Fruit fly (Drosophila melanogaster) S2 (cell line): ENCODE measurements around the gene CG6048.

Experiments used
- CG8478 ChIP-seq: fragments of >200 bp; optimal IDR thresholded peaks from 2 replicates; lab custom pipeline; 2018
- CTCF ChIP-seq, 2 experiments: fragments of >200 bp; optimal IDR thresholded peaks; 2 replicates each; lab custom pipeline; 2018

CG6048 gene

DNA sequence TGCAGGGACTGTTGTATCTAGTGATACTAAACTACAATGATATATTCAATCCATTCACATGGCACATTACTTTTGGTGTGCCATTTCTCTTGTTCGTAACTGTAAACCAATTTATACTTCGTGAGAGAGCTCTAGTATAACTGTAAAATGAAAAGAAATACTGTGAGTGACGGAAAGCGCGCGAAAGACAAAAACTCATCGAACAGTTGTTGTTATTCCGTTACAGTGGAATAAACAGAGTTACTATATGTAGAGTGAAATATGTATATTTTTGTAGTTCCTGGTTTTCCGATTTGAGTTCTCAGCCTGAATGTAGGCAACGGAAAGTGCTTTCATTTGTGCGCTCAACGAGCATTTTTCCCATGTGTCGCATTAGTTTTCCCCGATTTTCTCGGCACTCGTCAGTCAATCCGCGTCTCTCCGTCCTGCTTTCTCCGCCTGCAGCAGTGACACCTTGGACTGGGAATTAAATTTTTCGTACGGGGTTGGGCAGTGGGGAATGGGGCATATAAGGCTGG, 11.9 kb downstream of the CG6048 start:
- no peak for TF ChIP-seq CG8478 (lab: Kevin White, UChicago)
- TF ChIP-seq CTCF (optimal IDR thresholded peaks at IDR 0.05; lab: Kevin White, UChicago), result peak; percentile 48 to 58

DNA sequence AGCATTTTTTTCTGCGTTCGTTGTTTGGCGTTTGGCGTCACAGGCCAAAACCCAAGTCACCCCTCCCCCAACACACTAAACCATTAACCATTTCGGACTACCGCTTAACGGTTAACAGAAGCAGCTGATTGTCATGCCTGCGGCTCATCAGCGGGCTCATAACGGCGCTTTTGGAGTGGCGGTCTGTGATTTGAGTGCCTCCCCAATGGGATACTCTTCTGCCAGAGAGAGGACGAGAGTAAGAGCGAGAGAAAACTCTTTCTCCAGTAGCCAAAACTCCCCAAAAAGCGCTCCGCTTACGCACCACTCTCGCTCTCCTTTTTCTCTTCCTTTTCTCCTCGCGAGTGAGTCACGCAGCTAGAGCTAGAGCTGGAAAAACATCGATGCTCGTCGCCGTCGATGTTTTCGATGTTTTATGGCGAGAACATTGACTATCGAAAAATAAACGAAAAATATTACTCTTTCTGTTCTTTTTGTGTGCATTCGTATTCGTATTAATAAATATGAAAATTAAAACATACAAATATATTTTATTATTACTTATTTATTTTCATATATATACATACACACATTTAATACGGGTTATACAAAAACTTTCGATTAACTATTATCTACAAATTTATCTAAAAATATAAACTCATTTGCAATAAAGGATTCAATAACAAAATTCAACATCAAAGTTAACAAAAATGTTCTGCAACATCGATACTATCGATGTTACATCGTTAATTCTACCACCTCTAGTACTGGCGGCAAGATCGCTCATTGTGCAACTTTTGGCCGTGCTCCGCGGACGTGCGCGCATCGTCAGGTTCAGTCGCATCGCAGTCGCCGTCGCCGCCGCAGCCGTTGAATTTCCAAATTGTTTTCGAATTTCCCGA, 13.4 kb downstream of the CG6048 start, which contains the start of gene Grip:
TSS of gene Grip (plus strand) at position 763 of the 881 bp plus-strand sequence.
- TF ChIP-seq CTCF (optimal IDR thresholded peaks at IDR 0.05; lab: Kevin White, UChicago) (no peak), CG8478 (lab: Kevin White, UChicago) (no peak)

DNA sequence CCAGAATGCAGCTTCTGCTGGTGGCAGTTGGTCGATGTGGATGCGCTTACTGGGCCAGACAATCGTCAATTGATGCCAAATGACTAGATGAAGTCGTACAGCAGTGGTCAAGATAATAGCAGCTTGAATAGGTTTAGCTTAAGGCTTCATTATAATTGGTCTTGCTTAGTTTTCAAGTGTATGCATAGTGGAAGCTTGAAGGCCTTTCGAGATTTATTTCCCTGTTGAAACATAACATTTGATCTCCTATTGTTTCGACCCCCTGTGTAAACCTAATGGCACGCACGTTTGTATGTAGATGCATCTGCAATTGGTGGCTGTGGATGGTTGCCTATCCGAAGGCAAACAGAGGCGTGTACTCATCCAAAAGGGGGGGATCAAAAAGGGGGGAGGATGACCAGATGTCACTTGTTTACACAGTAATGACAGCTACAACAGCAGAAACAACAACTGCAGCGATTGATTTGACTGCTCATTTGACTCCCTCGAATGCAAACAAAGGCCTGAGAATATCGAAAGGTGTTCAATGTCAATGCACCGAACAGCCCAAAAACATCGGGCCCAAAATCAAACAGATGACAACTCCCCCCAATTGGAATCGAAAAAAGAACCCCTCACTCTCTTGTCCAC, 15.8 kb downstream of the CG6048 start:
- no peak for TF ChIP-seq CTCF (optimal IDR thresholded peaks at IDR 0.05; lab: Kevin White, UChicago)
- TF ChIP-seq CG8478 (lab: Kevin White, UChicago), result no peak

DNA sequence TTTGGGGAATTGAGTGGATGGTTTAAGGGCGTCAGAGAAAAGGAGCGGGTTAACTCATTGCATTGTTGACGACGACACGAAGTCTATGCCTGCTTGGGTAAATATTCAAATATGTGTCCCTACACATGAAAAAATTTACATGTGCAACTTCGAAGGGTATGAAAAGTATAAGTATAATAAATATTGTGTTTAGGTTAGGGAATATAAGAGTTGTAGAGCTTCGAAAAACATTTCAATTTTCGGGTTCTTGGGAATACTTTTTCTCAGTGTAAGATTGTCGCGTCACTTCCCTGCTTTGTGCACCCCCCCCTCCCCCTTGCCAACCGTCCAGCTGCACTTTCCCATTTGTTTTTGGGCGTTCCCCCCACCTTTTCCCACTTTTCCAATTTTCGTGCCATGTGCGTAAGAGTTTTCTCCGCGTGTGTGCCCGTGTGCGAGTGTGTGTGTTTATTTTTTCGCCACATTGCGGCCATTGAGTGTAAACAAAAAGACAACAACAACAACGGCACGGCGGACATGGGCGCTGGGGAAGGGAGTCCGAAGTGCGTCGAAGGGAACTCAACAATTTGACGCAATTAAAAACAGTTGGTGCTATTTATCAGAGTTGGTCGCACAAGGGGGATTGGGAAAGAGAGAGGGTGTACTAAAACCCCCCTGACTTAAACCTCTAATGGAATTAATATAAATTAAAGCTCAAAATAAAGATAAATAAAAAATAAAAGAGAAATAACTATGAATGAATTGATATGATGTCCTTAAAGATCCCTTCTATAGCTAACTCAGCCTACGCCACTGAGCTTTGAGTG, 17.7 kb downstream of the CG6048 start:
- TF ChIP-seq CG8478 (lab: Kevin White, UChicago), result no peak
- TF ChIP-seq CTCF (optimal IDR thresholded peaks at IDR 0.05; lab: Kevin White, UChicago), result no peak

DNA sequence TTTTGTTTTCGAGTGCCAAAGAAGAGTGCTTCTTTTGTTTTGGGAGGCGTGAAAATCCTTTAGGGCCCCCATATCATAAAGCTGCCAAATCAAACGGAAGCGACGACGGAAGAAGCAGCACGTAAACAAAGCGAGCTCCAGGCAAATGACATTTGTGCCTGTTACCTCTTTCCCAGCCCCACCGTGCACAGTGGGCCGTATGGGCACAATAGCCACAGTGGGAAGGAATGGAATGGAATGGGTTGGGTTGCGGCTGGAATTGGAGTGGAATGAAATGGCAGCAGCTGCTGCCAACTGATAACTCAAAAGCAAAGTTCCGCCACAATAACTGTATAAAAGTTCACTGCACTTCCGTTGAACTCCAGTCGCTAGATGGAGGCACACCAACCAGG, 18.3 kb downstream of the CG6048 start:
- no peak for TF ChIP-seq CTCF (optimal IDR thresholded peaks at IDR 0.05; lab: Kevin White, UChicago)
- no peak for TF ChIP-seq CG8478 (lab: Kevin White, UChicago)

DNA sequence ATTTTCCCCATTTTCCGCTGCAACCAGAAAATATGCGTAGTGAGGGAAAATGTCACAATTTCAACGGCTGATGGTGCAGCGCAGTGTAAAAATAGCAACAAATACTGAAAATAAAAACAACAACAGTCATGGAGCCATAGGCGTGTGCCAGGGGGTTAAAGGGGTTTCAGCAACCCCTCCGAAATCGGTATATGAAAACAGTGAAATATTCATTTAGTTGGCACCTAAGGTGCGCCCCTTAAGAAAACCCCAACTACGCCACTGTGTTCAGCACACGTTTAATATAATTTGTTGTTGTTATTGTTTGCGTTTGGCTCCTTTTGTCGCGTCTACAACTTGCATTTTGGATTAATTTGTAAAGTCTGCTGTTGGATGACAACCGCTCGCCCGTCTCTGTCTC, 19.7 kb downstream of the CG6048 start:
- no peak for TF ChIP-seq CG8478 (lab: Kevin White, UChicago)
- TF ChIP-seq CTCF (optimal IDR thresholded peaks at IDR 0.05; lab: Kevin White, UChicago), result no peak

DNA sequence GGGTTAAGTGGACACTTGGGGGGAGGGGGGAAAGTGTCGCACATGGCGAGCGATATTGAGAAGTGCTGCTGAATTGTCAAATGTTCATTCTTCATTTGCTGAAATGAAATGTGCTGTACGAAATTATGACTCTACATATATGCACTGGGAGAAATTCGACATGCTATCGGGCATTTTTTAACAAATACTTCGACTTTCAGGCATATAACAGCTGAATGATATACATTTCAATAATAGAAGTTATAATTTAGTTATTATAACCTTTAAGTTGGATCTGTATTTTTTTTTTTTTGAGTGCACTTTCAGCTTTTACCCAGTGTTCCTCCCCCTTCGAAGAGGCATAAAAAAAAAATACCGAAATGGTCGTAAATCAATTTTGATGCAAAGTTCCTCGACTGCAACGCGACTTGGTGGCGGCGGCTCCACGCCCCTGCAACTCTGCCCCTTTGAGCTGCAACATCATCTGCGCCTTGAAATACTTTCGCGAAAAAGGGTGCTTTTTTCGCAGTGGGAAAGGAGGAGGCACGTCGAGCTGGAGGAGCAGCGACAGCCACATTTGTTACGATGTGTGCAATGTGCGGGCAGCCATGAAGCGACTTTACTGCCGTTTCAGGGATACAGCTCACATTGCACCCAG, 21.1 kb downstream of the CG6048 start:
- TF ChIP-seq CG8478 (lab: Kevin White, UChicago), result no peak
- no peak for TF ChIP-seq CTCF (optimal IDR thresholded peaks at IDR 0.05; lab: Kevin White, UChicago)

DNA sequence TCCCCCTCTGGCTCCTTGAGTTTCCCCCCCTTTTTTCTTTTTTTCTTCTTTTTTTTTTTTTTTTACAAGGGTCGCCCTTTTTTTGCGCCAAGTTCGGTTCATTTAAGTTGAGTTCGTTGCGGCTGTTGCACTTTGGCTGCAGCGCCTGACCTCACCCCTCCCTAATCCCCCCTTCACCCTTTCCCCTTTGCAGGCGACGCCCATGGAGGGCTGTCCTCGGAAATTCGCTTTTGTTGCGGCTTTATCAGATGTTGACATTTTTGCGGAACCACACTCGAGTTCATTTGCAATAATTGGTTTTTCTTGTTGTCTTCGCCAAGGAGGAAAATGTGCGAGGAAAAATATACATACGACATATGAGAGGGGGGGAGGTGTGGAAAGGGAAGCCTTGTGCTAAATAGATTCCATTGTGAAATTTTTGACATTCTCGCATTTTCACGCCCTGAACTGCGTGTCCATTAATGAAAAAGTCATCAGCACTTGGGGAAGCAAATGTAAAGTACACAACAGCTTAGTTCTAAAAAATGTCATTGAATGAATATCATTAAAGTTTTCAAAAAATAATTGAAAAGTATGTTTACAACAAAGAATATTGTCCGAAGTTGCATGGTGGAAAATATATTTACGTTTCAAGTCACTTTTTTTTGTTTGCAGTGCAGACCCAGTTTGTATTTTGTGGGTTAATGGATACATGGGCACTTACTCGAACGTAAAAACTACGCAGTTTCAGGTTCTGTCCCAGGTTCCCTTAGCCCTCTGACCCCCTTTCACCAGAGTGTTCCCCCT, 22.2 kb downstream of the CG6048 start:
- TF ChIP-seq CTCF (optimal IDR thresholded peaks at IDR 0.05; lab: Kevin White, UChicago) (no peak), CG8478 (lab: Kevin White, UChicago) (no peak)

DNA sequence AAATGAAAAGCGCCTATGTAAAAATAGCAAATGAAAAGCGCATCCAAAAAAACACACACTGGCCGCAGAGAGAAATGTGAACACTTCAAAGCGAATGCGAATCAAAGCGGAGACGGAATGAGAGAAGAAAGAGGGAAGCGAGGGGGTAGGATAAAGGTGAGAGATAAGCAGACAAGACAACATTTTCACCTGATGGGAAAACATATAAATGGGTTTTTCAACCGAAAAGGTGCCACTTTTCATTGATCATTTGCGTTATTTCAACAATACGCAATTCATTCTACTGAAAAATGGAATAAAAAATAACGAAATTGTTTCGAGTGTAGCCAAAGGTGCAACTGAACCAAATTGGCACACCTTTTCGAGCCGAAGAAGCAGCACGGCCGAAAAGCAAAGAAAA, 24.7 kb downstream of the CG6048 start:
- TF ChIP-seq CTCF (optimal IDR thresholded peaks at IDR 0.05; lab: Kevin White, UChicago) (no peak), CG8478 (lab: Kevin White, UChicago) (no peak)

DNA sequence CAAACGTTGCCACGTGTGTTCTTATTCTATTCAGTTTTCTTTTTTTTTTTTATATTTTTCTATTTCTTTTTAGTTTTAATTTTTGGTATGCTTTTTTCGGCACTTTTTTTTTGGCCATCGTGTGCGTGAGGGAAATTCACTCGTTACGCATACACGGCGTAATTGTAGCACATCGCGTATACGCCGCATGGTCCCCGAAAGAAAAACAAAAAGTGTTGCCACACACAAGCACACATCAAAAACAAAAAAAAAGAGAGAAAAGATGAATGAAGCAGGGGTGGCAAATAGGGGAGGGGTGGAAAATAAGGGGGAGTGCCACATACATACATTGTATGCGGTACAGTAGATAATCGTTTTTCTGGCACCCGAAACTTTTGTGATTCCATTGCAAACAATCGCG, 25.4 kb downstream of the CG6048 start:
- TF ChIP-seq CG8478 (lab: Kevin White, UChicago), result no peak
- TF ChIP-seq CTCF (optimal IDR thresholded peaks at IDR 0.05; lab: Kevin White, UChicago), result no peak

DNA sequence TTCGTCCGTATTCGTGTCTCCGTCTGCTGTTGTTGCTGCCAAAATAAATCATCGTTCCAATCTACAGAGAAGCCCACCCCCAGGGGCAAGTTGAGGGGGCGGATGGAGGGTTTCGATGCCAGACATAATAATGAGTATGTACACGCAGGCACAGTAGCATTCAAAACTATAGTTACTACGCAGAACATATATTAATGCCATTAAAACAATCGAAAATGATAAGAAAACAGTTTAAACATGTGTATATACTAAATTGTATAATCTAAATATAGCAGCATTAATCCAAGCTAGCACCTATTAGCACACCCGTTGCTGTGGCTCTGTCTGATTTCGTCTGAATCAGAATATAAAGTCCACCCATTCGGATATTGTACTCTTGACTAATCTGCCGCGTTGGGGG, 28.5 kb downstream of the CG6048 start:
- TF ChIP-seq CG8478 (lab: Kevin White, UChicago), result no peak
- no peak for TF ChIP-seq CTCF (optimal IDR thresholded peaks at IDR 0.05; lab: Kevin White, UChicago)

DNA sequence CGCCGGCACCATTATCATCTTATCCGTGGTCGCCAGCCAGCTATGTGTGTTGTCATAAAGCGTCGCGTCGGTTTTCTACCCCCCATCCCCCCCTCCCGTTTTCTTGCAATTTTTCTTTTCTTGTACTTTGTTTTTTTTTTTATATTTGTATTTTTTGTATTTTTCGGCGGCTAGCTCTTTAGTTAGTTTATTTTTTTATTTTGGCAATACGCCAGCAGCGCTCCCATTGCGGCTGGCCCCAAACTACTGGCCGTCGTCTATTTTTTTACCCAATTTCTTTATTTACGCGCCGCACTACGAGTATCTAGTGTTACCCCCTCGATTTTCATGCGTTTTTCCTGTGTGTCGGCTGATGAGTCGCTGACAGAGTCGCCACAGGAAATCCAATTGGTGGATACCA, 29.0 kb downstream of the CG6048 start:
- TF ChIP-seq CTCF (optimal IDR thresholded peaks at IDR 0.05; lab: Kevin White, UChicago), result no peak
- TF ChIP-seq CG8478 (lab: Kevin White, UChicago), result no peak

DNA sequence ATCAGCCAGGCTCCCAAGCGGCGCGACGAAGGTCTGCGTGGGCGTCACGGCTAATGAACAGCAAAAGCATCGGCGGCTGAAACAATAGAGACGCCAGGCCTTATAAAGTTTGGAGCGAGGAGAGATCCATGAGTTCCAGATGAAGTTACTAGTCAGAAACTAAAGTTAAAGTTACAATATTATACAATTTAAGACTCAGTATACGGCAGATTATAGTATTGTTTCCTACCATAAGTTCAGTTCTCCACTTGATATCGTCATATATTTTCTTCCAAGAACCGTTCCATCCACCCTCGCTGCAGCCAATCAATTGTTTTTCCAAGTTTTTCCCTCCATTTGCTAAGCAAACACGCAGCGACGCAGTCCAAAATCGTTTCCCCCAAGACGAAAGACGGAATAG, 31.0 kb downstream of the CG6048 start:
- no peak for TF ChIP-seq CTCF (optimal IDR thresholded peaks at IDR 0.05; lab: Kevin White, UChicago)
- TF ChIP-seq CG8478 (lab: Kevin White, UChicago), result no peak
